Worm (Caenorhabditis elegans) whole organism, L4 larva: ENCODE measurements around the gene F14D12.1.

ENCODE experiments used
- D1046.2 ChIP-seq: fragments of 200-800 bp; sonication (Bioruptor generic); IDR thresholded peaks from 2 replicates; pipeline ENCODE4 v1.3.6; 2022; ENCODE audit warnings: missing genetic modification characterization, missing compliant biosample characterization
- F10B5.3 ChIP-seq: sonication (generic microtip); optimal IDR thresholded peaks from 2 replicates; lab custom pipeline; 2016; ENCODE audit warnings: mild to moderate bottlenecking, missing genetic modification characterization, missing compliant biosample characterization
- F37D6.2 ChIP-seq: sonication (generic microtip); optimal IDR thresholded peaks from 2 replicates; lab custom pipeline; 2016; ENCODE audit warnings: mild to moderate bottlenecking, missing genetic modification characterization, missing compliant biosample characterization
- Y105C5A.15 ChIP-seq: fragments of 200-800 bp; sonication (Bioruptor generic); IDR thresholded peaks from 2 replicates; pipeline ENCODE4 v1.3.6; 2022; ENCODE audit warnings: missing genetic modification characterization, missing compliant biosample characterization
- Y48G9A.11 ChIP-seq: fragments of 200-800 bp; sonication (Bioruptor generic); IDR thresholded peaks from 2 replicates; pipeline ENCODE4 v1.3.6; 2022; ENCODE audit warnings: missing genetic modification reagents, missing genetic modification characterization, missing compliant biosample characterization
- Y75B8A.6 ChIP-seq: fragments of 200-800 bp; sonication (Bioruptor generic); IDR thresholded peaks from 2 replicates; pipeline ENCODE4 v1.3.6; 2022; ENCODE audit warnings: missing genetic modification reagents, missing genetic modification characterization, missing compliant biosample characterization
- ZK337.2 ChIP-seq: fragments of 200-800 bp; sonication (Bioruptor generic); IDR thresholded peaks from 2 replicates; pipeline ENCODE4 v1.3.6; 2022; ENCODE audit warnings: missing genetic modification reagents, missing genetic modification characterization, missing compliant biosample characterization
- aha-1 ChIP-seq: fragments of 150-350 bp; peaks from one replicate; lab custom pipeline; 2014; ENCODE audit warnings: missing biosample characterization, missing genetic modification characterization
- aly-2 ChIP-seq: sonication (generic microtip); optimal IDR thresholded peaks from 2 replicates; lab custom pipeline; 2018; ENCODE audit warnings: missing biosample characterization, missing genetic modification characterization
- ceh-44 ChIP-seq: fragments of 200-800 bp; sonication (Bioruptor generic); IDR thresholded peaks from 2 replicates; pipeline ENCODE4 v1.3.6; 2022; ENCODE audit warnings: missing genetic modification reagents, missing genetic modification characterization, missing compliant biosample characterization
- ceh-82 ChIP-seq: sonication (generic microtip); optimal IDR thresholded peaks from 2 replicates; lab custom pipeline; 2017; ENCODE audit warnings: missing biosample characterization, missing genetic modification characterization
- ces-1 ChIP-seq: fragments of 150-350 bp; sonication (generic microtip); optimal IDR thresholded peaks from 4 replicates; lab custom pipeline; 2014; ENCODE audit warnings: missing biosample characterization, missing genetic modification reagents, missing genetic modification characterization
- daf-12 ChIP-seq: fragments of 150-350 bp; optimal IDR thresholded peaks from 2 replicates; lab custom pipeline; 2014; ENCODE audit warnings: missing biosample characterization, missing genetic modification reagents, missing genetic modification characterization
- daf-19 ChIP-seq: fragments of 200-800 bp; sonication (Bioruptor generic); conservative IDR thresholded peaks from 2 replicates; pipeline ENCODE4 v1.3.6; 2022; ENCODE audit warnings: missing genetic modification characterization, missing compliant biosample characterization
- dmd-6 ChIP-seq: fragments of 200-800 bp; sonication (Bioruptor generic); IDR thresholded peaks from 2 replicates; pipeline ENCODE4 v1.3.6; 2022; ENCODE audit warnings: missing genetic modification reagents, missing genetic modification characterization, missing compliant biosample characterization
- dmd-8 ChIP-seq: fragments of 200-800 bp; sonication (Bioruptor generic); IDR thresholded peaks from 2 replicates; pipeline ENCODE4 v1.3.6; 2022; ENCODE audit warnings: missing genetic modification characterization, missing compliant biosample characterization
- dpl-1 ChIP-seq: fragments of 150-350 bp; optimal IDR thresholded peaks from 2 replicates; lab custom pipeline; 2014; ENCODE audit warnings: missing biosample characterization, missing genetic modification reagents, missing genetic modification characterization
- duxl-1 ChIP-seq: sonication (generic microtip); optimal IDR thresholded peaks from 2 replicates; lab custom pipeline; 2016; ENCODE audit warnings: mild to moderate bottlenecking, missing genetic modification characterization, moderate library complexity, missing compliant biosample characterization; ENCODE audit not compliant: poor library complexity
- egl-27 ChIP-seq: sonication (generic microtip); optimal IDR thresholded peaks from 3 replicates; lab custom pipeline; 2017; ENCODE audit warnings: missing biosample characterization, missing genetic modification reagents, missing genetic modification characterization
- gei-8 ChIP-seq: fragments of 200-800 bp; sonication (Bioruptor generic); optimal IDR thresholded peaks from 2 replicates; lab custom pipeline; 2018; ENCODE audit warnings: mild to moderate bottlenecking, missing genetic modification characterization, missing compliant biosample characterization
- hlh-11 ChIP-seq: fragments of 200-800 bp; sonication (Bioruptor generic); optimal IDR thresholded peaks from 2 replicates; lab custom pipeline; 2018; ENCODE audit warnings: mild to moderate bottlenecking, missing genetic modification characterization, missing compliant biosample characterization
- hlh-30 ChIP-seq: sonication (generic microtip); optimal IDR thresholded peaks from 2 replicates; lab custom pipeline; 2017; ENCODE audit warnings: antibody characterized with exemption, mild to moderate bottlenecking, missing genetic modification characterization, missing compliant biosample characterization; ENCODE audit not compliant: insufficient read depth
- hmg-1.1 ChIP-seq: fragments of 200-800 bp; sonication (Bioruptor generic); IDR thresholded peaks from 2 replicates; pipeline ENCODE4 v1.3.6; 2022; ENCODE audit warnings: missing genetic modification reagents, missing genetic modification characterization, missing compliant biosample characterization
- lin-13 ChIP-seq: fragments of 150-350 bp; optimal IDR thresholded peaks from 2 replicates; lab custom pipeline; 2014; ENCODE audit warnings: missing biosample characterization, missing genetic modification reagents, missing genetic modification characterization
- lin-39 ChIP-seq: fragments of 150-350 bp; optimal IDR thresholded peaks from 2 replicates; lab custom pipeline; 2014; ENCODE audit warnings: missing biosample characterization, missing genetic modification reagents, missing genetic modification characterization
- lir-3 ChIP-seq: sonication (generic microtip); optimal IDR thresholded peaks from 2 replicates; lab custom pipeline; 2016; ENCODE audit warnings: mild to moderate bottlenecking, missing genetic modification characterization, missing compliant biosample characterization
- madf-9 ChIP-seq: fragments of 200-800 bp; sonication (Bioruptor generic); conservative IDR thresholded peaks from 2 replicates; pipeline ENCODE4 v1.3.6; 2022; ENCODE audit warnings: missing genetic modification reagents, missing genetic modification characterization, missing compliant biosample characterization
- mdl-1 ChIP-seq, 2 experiments: fragments of 150-350 bp in 1 of 2; sonication (generic microtip) in 1 of 2; optimal IDR thresholded peaks; 2 replicates each; lab custom pipeline; 2014 to 2017; ENCODE audit warnings: missing biosample characterization in 2 of 2, missing genetic modification characterization in 2 of 2
- mes-2 ChIP-seq: sonication (generic microtip); optimal IDR thresholded peaks from 2 replicates; lab custom pipeline; 2016; ENCODE audit warnings: missing genotype, mild to moderate bottlenecking, missing genetic modification characterization, missing compliant biosample characterization; ENCODE audit not compliant: poor library complexity, severe bottlenecking
- mxl-3 ChIP-seq: fragments of 200-800 bp; sonication (Bioruptor generic); optimal IDR thresholded peaks from 2 replicates; lab custom pipeline; 2018; ENCODE audit warnings: mild to moderate bottlenecking, missing genetic modification characterization, missing compliant biosample characterization
- nhr-10 ChIP-seq: fragments of 150-350 bp; optimal IDR thresholded peaks from 2 replicates; lab custom pipeline; 2014; ENCODE audit warnings: missing biosample characterization, missing genetic modification characterization
- nhr-102 ChIP-seq: sonication (generic microtip); optimal IDR thresholded peaks from 2 replicates; lab custom pipeline; 2016; ENCODE audit warnings: mild to moderate bottlenecking, missing genetic modification characterization, moderate library complexity, missing compliant biosample characterization
- nhr-11 ChIP-seq: fragments of 150-350 bp; optimal IDR thresholded peaks from 2 replicates; lab custom pipeline; 2014; ENCODE audit warnings: missing biosample characterization, missing genetic modification characterization
- nhr-111 ChIP-seq: fragments of 200-800 bp; sonication (Bioruptor generic); optimal IDR thresholded peaks from 2 replicates; lab custom pipeline; 2018; ENCODE audit warnings: mild to moderate bottlenecking, missing genetic modification characterization, missing compliant biosample characterization
- nhr-237 ChIP-seq: sonication (generic microtip); optimal IDR thresholded peaks from 2 replicates; lab custom pipeline; 2017; ENCODE audit warnings: missing biosample characterization, missing genetic modification characterization
- nhr-28 ChIP-seq: fragments of 150-350 bp; optimal IDR thresholded peaks from 2 replicates; lab custom pipeline; 2014; ENCODE audit warnings: missing biosample characterization, missing genetic modification characterization
- nhr-41 ChIP-seq: fragments of 200-800 bp; sonication (Bioruptor generic); IDR thresholded peaks from 2 replicates; pipeline ENCODE4 v1.3.6; 2022; ENCODE audit warnings: missing genetic modification reagents, missing genetic modification characterization, missing compliant biosample characterization
- nhr-76 ChIP-seq: fragments of 150-350 bp; optimal IDR thresholded peaks from 2 replicates; lab custom pipeline; 2014; ENCODE audit warnings: missing biosample characterization, missing genetic modification characterization
- nhr-77 ChIP-seq: fragments of 150-350 bp; optimal IDR thresholded peaks from 2 replicates; lab custom pipeline; 2014; ENCODE audit warnings: missing biosample characterization, missing genetic modification characterization
- pha-4 ChIP-seq, 2 experiments: fragments of 150-350 bp in 1 of 2; fragments of 200-800 bp in 1 of 2; sonication (Bioruptor generic) in 1 of 2; IDR thresholded peaks in 1 of 2; optimal IDR thresholded peaks in 1 of 2; 2 replicates each; pipeline versions ENCODE4 v1.3.6 to Lab custom; 2014 to 2022; ENCODE audit warnings: missing genetic modification characterization in 2 of 2, missing genetic modification reagents in 2 of 2, missing biosample characterization in 1 of 2, missing compliant biosample characterization in 1 of 2
- php-3 ChIP-seq: fragments of 200-800 bp; sonication (Bioruptor generic); IDR thresholded peaks from 2 replicates; pipeline ENCODE4 v1.3.6; 2022; ENCODE audit warnings: missing genetic modification reagents, missing genetic modification characterization, missing compliant biosample characterization
- saeg-2 ChIP-seq: fragments of 200-800 bp; sonication (Bioruptor generic); IDR thresholded peaks from 2 replicates; pipeline ENCODE4 v1.3.6; 2022; ENCODE audit warnings: missing genetic modification reagents, missing genetic modification characterization, missing compliant biosample characterization
- sdz-12 ChIP-seq: fragments of 200-800 bp; sonication (Bioruptor generic); optimal IDR thresholded peaks from 2 replicates; lab custom pipeline; 2018; ENCODE audit warnings: mild to moderate bottlenecking, missing genetic modification characterization, missing compliant biosample characterization
- snpc-4 ChIP-seq: fragments of 150-350 bp; optimal IDR thresholded peaks from 2 replicates; lab custom pipeline; 2014; ENCODE audit warnings: missing biosample characterization, missing genetic modification characterization
- spr-1 ChIP-seq: sonication (generic microtip); optimal IDR thresholded peaks from 2 replicates; lab custom pipeline; 2016; ENCODE audit warnings: mild to moderate bottlenecking, missing genetic modification characterization, missing compliant biosample characterization
- tag-97 ChIP-seq: fragments of 200-800 bp; sonication (Bioruptor generic); IDR thresholded peaks from 2 replicates; pipeline ENCODE4 v1.3.6; 2022; ENCODE audit warnings: missing genetic modification characterization, missing compliant biosample characterization
- unc-39 ChIP-seq: sonication (generic microtip); optimal IDR thresholded peaks from 2 replicates; lab custom pipeline; 2017; ENCODE audit warnings: missing biosample characterization, missing genetic modification characterization
- zag-1 ChIP-seq: fragments of 150-350 bp; optimal IDR thresholded peaks from 2 replicates; lab custom pipeline; 2014; ENCODE audit warnings: missing biosample characterization, missing genetic modification characterization
- zfp-3 ChIP-seq: fragments of 200-800 bp; sonication (Bioruptor generic); conservative IDR thresholded peaks from 2 replicates; pipeline ENCODE4 v1.3.6; 2022; ENCODE audit warnings: missing genetic modification reagents, missing genetic modification characterization, missing compliant biosample characterization
- zip-2 ChIP-seq: fragments of 150-350 bp; optimal IDR thresholded peaks from 2 replicates; lab custom pipeline; 2014; ENCODE audit warnings: missing biosample characterization, missing genetic modification characterization
- ztf-11 ChIP-seq: fragments of 150-350 bp; optimal IDR thresholded peaks from 2 replicates; lab custom pipeline; 2014; ENCODE audit warnings: missing biosample characterization, missing genetic modification characterization

The F14D12.1 gene

ce11 chrX:5603338-5603816 is at the start of gene F14D12.1:
Gene F14D12.1, plus strand, starts transcription at chrX:5603766.
- TF ChIP-seq D1046.2, result no peak
- TF ChIP-seq nhr-237 (tag; lab: Kevin White, UChicago), result no peak
- no peak for TF ChIP-seq snpc-4
- no peak for TF ChIP-seq madf-9
- TF ChIP-seq nhr-76 (tag; lab: Kevin White, UChicago), result no peak
- TF ChIP-seq dmd-8 (GFP tag; lab: Robert Waterston, UW), result no peak
- TF ChIP-seq hlh-30, result peak; percentile 32
- TF ChIP-seq ceh-82 (tag; lab: Kevin White, UChicago), result no peak
- no peak for TF ChIP-seq pha-4 (GFP tag; IDR thresholded peaks at IDR 0.05; lab: Robert Waterston, UW)
- no peak for TF ChIP-seq pha-4 (tag; optimal IDR thresholded peaks at IDR 0.05; lab: Kevin White, UChicago)
- TF ChIP-seq nhr-28 (tag; lab: Kevin White, UChicago), result peak; percentile 70
- no peak for TF ChIP-seq nhr-111 (GFP tag; lab: Kevin White, UChicago)
- TF ChIP-seq lin-13, result no peak
- no peak for TF ChIP-seq zip-2 (tag; lab: Kevin White, UChicago)
- TF ChIP-seq tag-97 (GFP tag; lab: Robert Waterston, UW), result no peak
- no peak for TF ChIP-seq nhr-11 (tag; lab: Kevin White, UChicago)
- TF ChIP-seq nhr-77 (tag; lab: Kevin White, UChicago), result no peak
- no peak for TF ChIP-seq unc-39
- TF ChIP-seq ZK337.2 (GFP tag; lab: Robert Waterston, UW), result no peak
- TF ChIP-seq F10B5.3 (tag; lab: Kevin White, UChicago), result no peak
- TF ChIP-seq spr-1, result no peak
- TF ChIP-seq lin-39 (tag; lab: Kevin White, UChicago), result no peak
- TF ChIP-seq gei-8 (GFP tag; lab: Kevin White, UChicago), result no peak
- no peak for TF ChIP-seq php-3
- TF ChIP-seq ztf-11 (tag; lab: Kevin White, UChicago), result no peak
- TF ChIP-seq F37D6.2 (tag; lab: Kevin White, UChicago), result no peak
- TF ChIP-seq saeg-2 (GFP tag; lab: Robert Waterston, UW), result no peak
- no peak for TF ChIP-seq dpl-1 (GFP tag; lab: Kevin White, UChicago)
- no peak for TF ChIP-seq Y48G9A.11 (GFP tag; lab: Robert Waterston, UW)
- no peak for TF ChIP-seq aly-2 (tag; lab: Kevin White, UChicago)
- TF ChIP-seq lir-3 (tag; lab: Kevin White, UChicago), result no peak
- no peak for TF ChIP-seq zag-1 (tag; lab: Kevin White, UChicago)
- TF ChIP-seq nhr-41 (GFP tag; lab: Robert Waterston, UW), result no peak
- no peak for TF ChIP-seq sdz-12 (GFP tag; lab: Kevin White, UChicago)
- no peak for TF ChIP-seq egl-27 (tag; lab: Kevin White, UChicago)
- no peak for TF ChIP-seq Y105C5A.15
- TF ChIP-seq mxl-3 (GFP tag; lab: Kevin White, UChicago), result peak; percentile 76
- TF ChIP-seq dmd-6 (GFP tag; lab: Robert Waterston, UW), result 0 out of 2 replicates have a peak, but pooled peaks have one; percentile 14
- peak in 1 of 2 experiments; percentile 30 for TF ChIP-seq mdl-1 (tag; optimal IDR thresholded peaks at IDR 0.05; lab: Kevin White, UChicago)
- no peak for TF ChIP-seq nhr-10 (tag; lab: Kevin White, UChicago)
- TF ChIP-seq mes-2 (tag; lab: Kevin White, UChicago), result no peak
- TF ChIP-seq daf-12 (tag; lab: Kevin White, UChicago), result no peak
- TF ChIP-seq ces-1 (GFP tag; lab: Kevin White, UChicago), result no peak
- no peak for TF ChIP-seq daf-19 (GFP tag; lab: Robert Waterston, UW)
- peak; percentile 67 for TF ChIP-seq hlh-11 (tag; lab: Kevin White, UChicago)
- peak; percentile 95 for TF ChIP-seq aha-1
- TF ChIP-seq ceh-44 (GFP tag; lab: Robert Waterston, UW), result no peak
- TF ChIP-seq nhr-102 (tag; lab: Kevin White, UChicago), result no peak
- TF ChIP-seq Y75B8A.6 (GFP tag; lab: Robert Waterston, UW), result no peak
- TF ChIP-seq duxl-1, result no peak
- no peak for TF ChIP-seq zfp-3 (GFP tag; lab: Robert Waterston, UW)
- no peak for TF ChIP-seq hmg-1.1 (GFP tag; lab: Robert Waterston, UW)
